Worm (Caenorhabditis elegans) whole organism, L1 larva: ENCODE data around the gene F35D2.1.

Experiments used
- ceh-63 ChIP-seq: fragments of 200-800 bp; sonication (Bioruptor generic); optimal IDR thresholded peaks from 2 replicates; lab custom pipeline; 2018; ENCODE audit warnings: mild to moderate bottlenecking, missing genetic modification characterization, missing compliant biosample characterization
- irx-1 ChIP-seq: sonication (generic microtip); optimal IDR thresholded peaks from 2 replicates; lab custom pipeline; 2016; ENCODE audit warnings: missing genetic modification characterization, missing compliant biosample characterization
- lin-39 ChIP-seq: fragments of 150-350 bp; optimal IDR thresholded peaks from 2 replicates; lab custom pipeline; 2014; ENCODE audit warnings: missing biosample characterization, missing genetic modification reagents, missing genetic modification characterization
- nhr-11 ChIP-seq: fragments of 150-350 bp; optimal IDR thresholded peaks from 2 replicates; lab custom pipeline; 2014; ENCODE audit warnings: missing biosample characterization, missing genetic modification characterization
- snpc-4 ChIP-seq: fragments of 150-350 bp; optimal IDR thresholded peaks from 2 replicates; lab custom pipeline; 2014; ENCODE audit warnings: missing biosample characterization, missing genetic modification characterization

- TF ChIP-seq lin-39 (tag; lab: Kevin White, UChicago) (no peak), ceh-63 (GFP tag; lab: Kevin White, UChicago) (no peak), snpc-4 (tag; lab: Kevin White, UChicago) (no peak), nhr-11 (tag; lab: Kevin White, UChicago) (no peak), irx-1 (tag; lab: Kevin White, UChicago) (no peak)
These were observed 28.4 kb upstream of the F35D2.1 start for ce11 chrII:7547269-7547668.
